Worm (Caenorhabditis elegans): ENCODE data around the gene F29G6.1.

Gene F29G6.1

ce11 chrX:11511231-11511630 lies 9.2 kb downstream of the F29G6.1 start, which contains the start of gene ccdc-149 (continued):
- TF ChIP-seq lim-7 (GFP tag; IDR thresholded peaks at IDR 0.05) (no peak), zfp-3 (GFP tag; conservative IDR thresholded peaks at IDR 0.05) (no peak), F49E8.2 (tag; optimal IDR thresholded peaks at IDR 0.05; ENCODE audit: borderline replicate concordance) (no peak), lin-38 (GFP tag; IDR thresholded peaks at IDR 0.05) (no peak), hif-1 (tag; optimal IDR thresholded peaks at IDR 0.05) (no peak), fos-1 (tag; optimal IDR thresholded peaks at IDR 0.05) (no peak), cey-2 (tag; optimal IDR thresholded peaks at IDR 0.05; ENCODE audit: borderline replicate concordance, insufficient read depth) (no peak), zfp-2 (tag; optimal IDR thresholded peaks at IDR 0.05) (no peak), fkh-10 (GFP tag; optimal IDR thresholded peaks at IDR 0.05) (no peak)

ce11 chrX:11515381-11515780 lies 13.3 kb downstream of the F29G6.1 start:
- TF ChIP-seq dmd-6 (GFP tag; IDR thresholded peaks at IDR 0.05) (peak; percentile 93), nhr-28 (tag; optimal IDR thresholded peaks at IDR 0.05) (peak; percentile 94), ceh-32 (tag; optimal IDR thresholded peaks at IDR 0.05; ENCODE audit: poor library complexity) (no peak), aha-1 (tag) (peak; percentile 47), tra-1 (GFP tag; IDR thresholded peaks at IDR 0.05) (peak; percentile 69), nhr-102 (tag; optimal IDR thresholded peaks at IDR 0.05) (peak; percentile 74), hlh-11 (tag; optimal IDR thresholded peaks at IDR 0.05) (peak; percentile 92), madf-9 (GFP tag; conservative IDR thresholded peaks at IDR 0.05) (0 out of 2 replicates have a peak, but pooled peaks have one; percentile 15), Y48G9A.11 (GFP tag; IDR thresholded peaks at IDR 0.05) (no peak), pqm-1 (tag; optimal IDR thresholded peaks at IDR 0.05) (peak; percentile 94), nhr-77 (tag; optimal IDR thresholded peaks at IDR 0.05) (peak; percentile 78), nhr-42 (GFP tag; IDR thresholded peaks at IDR 0.05) (no peak), dve-1 (tag; optimal IDR thresholded peaks at IDR 0.05; ENCODE audit: insufficient read depth) (peak; percentile 87), madf-5 (GFP tag; IDR thresholded peaks at IDR 0.05) (no peak), nhr-10 (tag; optimal IDR thresholded peaks at IDR 0.05) (peak; percentile 69), php-3 (GFP tag; IDR thresholded peaks at IDR 0.05) (peak; percentile 91), lin-29 (GFP tag; IDR thresholded peaks at IDR 0.05) (no peak), lim-7 (GFP tag; IDR thresholded peaks at IDR 0.05) (no peak), ceh-82 (tag; optimal IDR thresholded peaks at IDR 0.05) (no peak), hlh-30 (tag; optimal IDR thresholded peaks at IDR 0.05; ENCODE audit: insufficient read depth) (peak; percentile 34), tag-97 (GFP tag; IDR thresholded peaks at IDR 0.05) (0 out of 2 replicates have a peak, but pooled peaks have one; percentile 43), mxl-3 (GFP tag; optimal IDR thresholded peaks at IDR 0.05) (peak; percentile 57), daf-16 (GFP tag; optimal IDR thresholded peaks at IDR 0.05) (no peak), daf-16 (tag; optimal IDR thresholded peaks at IDR 0.05) (peak; percentile 95), ceh-62 (tag; optimal IDR thresholded peaks at IDR 0.05) (no peak), F49E8.2 (tag; optimal IDR thresholded peaks at IDR 0.05; ENCODE audit: borderline replicate concordance) (no peak), ceh-20 (GFP tag; IDR thresholded peaks at IDR 0.05) (peak; percentile 61; the same call in 1 of the 2 replicates), lin-15B (tag; optimal IDR thresholded peaks at IDR 0.05) (no peak), nhr-48 (tag; optimal IDR thresholded peaks at IDR 0.05) (peak; percentile 54), lsy-2 (tag; optimal IDR thresholded peaks at IDR 0.05) (peak in 1 of 2 experiments; percentile 30), lin-38 (GFP tag; IDR thresholded peaks at IDR 0.05) (0 out of 2 replicates have a peak, but pooled peaks have one; percentile 22), mdl-1 (tag; optimal IDR thresholded peaks at IDR 0.05) (peak in 1 of 2 experiments; percentile 48), mep-1 (tag; optimal IDR thresholded peaks at IDR 0.05) (peak; percentile 39), lin-1 (GFP tag; IDR thresholded peaks at IDR 0.05) (peak; percentile 68; the same call in 1 of the 2 replicates), jun-1 (tag; optimal IDR thresholded peaks at IDR 0.05) (peak; percentile 29)

Data from whole organism, L4 larva.